Fruit fly (Drosophila melanogaster) whole organism, adult: Measurements from ENCODE around the gene Elp1.

ENCODE experiments used
- CG11617 ChIP-seq: fragments of 200-800 bp; sonication (Bioruptor generic); optimal IDR thresholded peaks from 2 replicates; lab custom pipeline; 2017; ENCODE audit warnings: mild to moderate bottlenecking, missing biosample characterization, missing genetic modification reagents, missing genetic modification characterization
- Clk ChIP-seq: fragments of 200-800 bp; sonication (Bioruptor generic); optimal IDR thresholded peaks from 2 replicates; lab custom pipeline; 2017; ENCODE audit warnings: missing biosample characterization, missing genetic modification characterization
- kay ChIP-seq: fragments of 200-800 bp; sonication (Bioruptor generic); peaks from one replicate; lab custom pipeline; 2016; ENCODE audit warnings: missing biosample characterization, missing genetic modification characterization, borderline replicate concordance
- tj ChIP-seq: fragments of 200-800 bp; sonication (Bioruptor generic); optimal IDR thresholded peaks from 3 replicates; lab custom pipeline; 2017; ENCODE audit warnings: missing biosample characterization, mild to moderate bottlenecking, missing genetic modification characterization, moderate library complexity

- TF ChIP-seq Clk (GFP tag; lab: Kevin White, UChicago) (no peak), CG11617 (GFP tag; lab: Kevin White, UChicago) (no peak), kay (GFP tag; lab: Kevin White, UChicago) (peak; percentile 94), tj (GFP tag; lab: Kevin White, UChicago) (peak; percentile 52)
Measured at dm6 chr3R:11646826-11647225, 3.9 kb upstream of the Elp1 start.
